Fruit fly (Drosophila melanogaster) whole organism, embryonic: Measurements from ENCODE around the gene Vps39.
A peak's percentile ranks its signal among the peaks of the same experiment; 100 is the strongest.

Experiments
- Atf3 ChIP-seq: fragments of 200-800 bp; sonication (Bioruptor generic); optimal IDR thresholded peaks from 3 replicates; lab custom pipeline; 2016; ENCODE audit warnings: missing biosample characterization, missing genetic modification characterization
- CG10209 ChIP-seq: fragments of 200-800 bp; sonication (Bioruptor generic); optimal IDR thresholded peaks from 3 replicates; lab custom pipeline; 2017; ENCODE audit warnings: missing biosample characterization, mild to moderate bottlenecking, missing genetic modification characterization, missing genetic modification reagents
- CG10274 ChIP-seq: fragments of 200-800 bp; sonication (Bioruptor generic); optimal IDR thresholded peaks from 3 replicates; lab custom pipeline; 2017; ENCODE audit warnings: missing biosample characterization, mild to moderate bottlenecking, missing genetic modification characterization
- CG11093 ChIP-seq: fragments of 200-800 bp; sonication (Bioruptor generic); IDR thresholded peaks from 3 replicates; pipeline ENCODE4 v1.3.6; 2022; ENCODE audit warnings: missing biosample characterization, missing genetic modification characterization
- CG11723 ChIP-seq: fragments of 200-800 bp; sonication (Bioruptor generic); optimal IDR thresholded peaks from 2 replicates; lab custom pipeline; 2017; ENCODE audit warnings: missing biosample characterization, mild to moderate bottlenecking, missing genetic modification characterization
- CG12155 ChIP-seq: fragments of 200-800 bp; sonication (Bioruptor generic); optimal IDR thresholded peaks from 3 replicates; lab custom pipeline; 2016; ENCODE audit warnings: missing biosample characterization, missing genetic modification characterization
- CG12236 ChIP-seq: fragments of 200-800 bp; sonication (Bioruptor generic); optimal IDR thresholded peaks from 2 replicates; lab custom pipeline; 2016; ENCODE audit warnings: missing biosample characterization, missing genetic modification characterization
- CG16779 ChIP-seq: fragments of 200-800 bp; sonication (Bioruptor generic); IDR thresholded peaks from 2 replicates; pipeline ENCODE4 v1.3.6; 2022; ENCODE audit warnings: missing biosample characterization, missing genetic modification characterization
- CG17359 ChIP-seq: fragments of 200-800 bp; sonication (Bioruptor generic); optimal IDR thresholded peaks from 3 replicates; lab custom pipeline; 2018; ENCODE audit warnings: missing biosample characterization, mild to moderate bottlenecking, missing genetic modification characterization, moderate library complexity
- CG17829 ChIP-seq: fragments of 200-800 bp; optimal IDR thresholded peaks from 2 replicates; lab custom pipeline; 2019; ENCODE audit warnings: missing biosample characterization, mild to moderate bottlenecking, missing genetic modification characterization, moderate library complexity
- CG30403 ChIP-seq: fragments of 200-800 bp; sonication (Bioruptor generic); optimal IDR thresholded peaks from 3 replicates; lab custom pipeline; 2016; ENCODE audit warnings: missing biosample characterization, missing genetic modification characterization
- CG3163 ChIP-seq: fragments of 200-800 bp; sonication (Bioruptor generic); optimal IDR thresholded peaks from 3 replicates; lab custom pipeline; 2016; ENCODE audit warnings: missing biosample characterization, missing genetic modification characterization
- CG3847 ChIP-seq: fragments of 200-800 bp; sonication (Bioruptor generic); IDR thresholded peaks from 2 replicates; pipeline ENCODE4 v1.3.6; 2022; ENCODE audit warnings: missing biosample characterization, missing genetic modification characterization
- CG43689 ChIP-seq: fragments of 200-800 bp; sonication (Bioruptor generic); IDR thresholded peaks from 2 replicates; pipeline ENCODE4 v1.3.6; 2022; ENCODE audit warnings: missing biosample characterization, missing genetic modification characterization
- CG6689 ChIP-seq: fragments of 200-800 bp; sonication (Bioruptor generic); IDR thresholded peaks from 2 replicates; pipeline ENCODE4 v1.3.6; 2022; ENCODE audit warnings: missing biosample characterization, missing genetic modification characterization
- CG7963 ChIP-seq: fragments of 200-800 bp; sonication (Bioruptor generic); IDR thresholded peaks from 3 replicates; pipeline ENCODE4 v1.3.6; 2022; ENCODE audit warnings: missing biosample characterization, missing genetic modification characterization; ENCODE audit not compliant: partially characterized antibody
- CG9437 ChIP-seq: fragments of 200-800 bp; sonication (Bioruptor generic); optimal IDR thresholded peaks from 2 replicates; lab custom pipeline; 2018; ENCODE audit warnings: missing biosample characterization, mild to moderate bottlenecking, missing genetic modification characterization
- E2f1 ChIP-seq: fragments of 200-800 bp; sonication (Bioruptor generic); IDR thresholded peaks from 2 replicates; pipeline ENCODE4 v1.3.6; 2022; ENCODE audit warnings: missing biosample characterization, missing genetic modification characterization
- Ets97D ChIP-seq: fragments of 200-800 bp; sonication (Bioruptor generic); optimal IDR thresholded peaks from 3 replicates; lab custom pipeline; 2016; ENCODE audit warnings: missing biosample characterization, missing genetic modification characterization
- H15 ChIP-seq: fragments of 200-800 bp; sonication (Bioruptor generic); IDR thresholded peaks from 3 replicates; pipeline ENCODE4 v1.3.6; 2022; ENCODE audit warnings: missing biosample characterization, missing genetic modification characterization
- Hr3 ChIP-seq: fragments of 200-800 bp; sonication (Bioruptor generic); optimal IDR thresholded peaks from 3 replicates; lab custom pipeline; 2016; ENCODE audit warnings: missing biosample characterization, missing genetic modification characterization
- Hr39 ChIP-seq: fragments of >200 bp; optimal IDR thresholded peaks from 2 replicates; lab custom pipeline; 2017
- Hsf ChIP-seq: fragments of 200-800 bp; sonication (Bioruptor generic); optimal IDR thresholded peaks from 3 replicates; lab custom pipeline; 2016; ENCODE audit warnings: missing biosample characterization, missing genetic modification characterization
- NfI ChIP-seq: fragments of 200-800 bp; sonication (Bioruptor generic); optimal IDR thresholded peaks from 3 replicates; lab custom pipeline; 2018; ENCODE audit warnings: missing biosample characterization, mild to moderate bottlenecking, missing genetic modification characterization, moderate library complexity
- Pdp1 ChIP-seq, 2 experiments: fragments of 200-800 bp; sonication (Bioruptor generic); optimal IDR thresholded peaks; 3 replicates each; lab custom pipeline; 2016; ENCODE audit warnings: missing biosample characterization in 2 of 2, missing genetic modification characterization in 2 of 2, mild to moderate bottlenecking in 1 of 2, moderate library complexity in 1 of 2
- Rfx ChIP-seq: fragments of 200-800 bp; sonication (Bioruptor generic); IDR thresholded peaks from 2 replicates; pipeline ENCODE4 v1.3.6; 2022; ENCODE audit warnings: missing biosample characterization, missing genetic modification characterization
- amos ChIP-seq: fragments of 200-800 bp; sonication (Bioruptor generic); IDR thresholded peaks from 2 replicates; pipeline ENCODE4 v1.3.6; 2022; ENCODE audit warnings: missing biosample characterization, missing genetic modification characterization; ENCODE audit not compliant: partially characterized antibody
- da ChIP-seq: fragments of 200-800 bp; sonication (Bioruptor generic); optimal IDR thresholded peaks from 2 replicates; lab custom pipeline; 2016; ENCODE audit warnings: missing biosample characterization, missing genetic modification characterization
- eyg ChIP-seq: fragments of 200-800 bp; sonication (Bioruptor generic); optimal IDR thresholded peaks from 3 replicates; lab custom pipeline; 2016; ENCODE audit warnings: missing biosample characterization, missing genetic modification characterization
- fd3F ChIP-seq: fragments of 200-800 bp; sonication (Bioruptor generic); optimal IDR thresholded peaks from 2 replicates; lab custom pipeline; 2018; ENCODE audit warnings: missing biosample characterization, mild to moderate bottlenecking, missing genetic modification characterization, moderate library complexity
- grau ChIP-seq: fragments of 200-800 bp; optimal IDR thresholded peaks from 3 replicates; lab custom pipeline; 2019; ENCODE audit warnings: missing biosample characterization, mild to moderate bottlenecking, missing genetic modification characterization, moderate library complexity
- ham ChIP-seq: fragments of 200-800 bp; sonication (Bioruptor generic); IDR thresholded peaks from 2 replicates; pipeline ENCODE4 v1.3.6; 2022; ENCODE audit warnings: missing biosample characterization, missing genetic modification characterization
- hbn ChIP-seq: fragments of 200-800 bp; sonication (Bioruptor generic); IDR thresholded peaks from 2 replicates; pipeline ENCODE4 v1.3.6; 2022; ENCODE audit warnings: missing biosample characterization, missing genetic modification characterization; ENCODE audit not compliant: partially characterized antibody
- jing ChIP-seq: fragments of 200-800 bp; sonication (Bioruptor generic); optimal IDR thresholded peaks from 2 replicates; lab custom pipeline; 2018; ENCODE audit warnings: missing biosample characterization, mild to moderate bottlenecking, missing genetic modification characterization
- jumu ChIP-seq: fragments of 200-800 bp; sonication (Bioruptor generic); optimal IDR thresholded peaks from 3 replicates; lab custom pipeline; 2016; ENCODE audit warnings: missing biosample characterization, missing genetic modification characterization
- kah ChIP-seq: fragments of 200-800 bp; sonication (Bioruptor generic); optimal IDR thresholded peaks from 2 replicates; lab custom pipeline; 2018; ENCODE audit warnings: missing biosample characterization, mild to moderate bottlenecking, missing genetic modification characterization
- lab ChIP-seq: fragments of 200-800 bp; sonication (Bioruptor generic); optimal IDR thresholded peaks from 3 replicates; lab custom pipeline; 2017; ENCODE audit warnings: missing biosample characterization, missing genetic modification characterization, mild to moderate bottlenecking, moderate library complexity, missing genetic modification reagents
- lmd ChIP-seq: fragments of 200-800 bp; sonication (Bioruptor generic); IDR thresholded peaks from 2 replicates; pipeline ENCODE4 v1.3.6; 2022; ENCODE audit warnings: missing biosample characterization, missing genetic modification characterization
- lov ChIP-seq, 2 experiments: fragments of 200-800 bp in 1 of 2; fragments of >200 bp in 1 of 2; sonication (Bioruptor generic) in 1 of 2; IDR thresholded peaks in 1 of 2; optimal IDR thresholded peaks in 1 of 2; 2 replicates in 1 of 2; 3 replicates in 1 of 2; pipeline versions ENCODE4 v1.3.6 to Lab custom; 2017 to 2022; ENCODE audit warnings: missing biosample characterization in 1 of 2, missing genetic modification characterization in 1 of 2
- mam ChIP-seq: fragments of 200-800 bp; sonication (Bioruptor generic); optimal IDR thresholded peaks from 3 replicates; lab custom pipeline; 2016; ENCODE audit warnings: missing biosample characterization, missing genetic modification characterization
- onecut ChIP-seq: fragments of 200-800 bp; sonication (Bioruptor generic); IDR thresholded peaks from 2 replicates; pipeline ENCODE4 v1.3.6; 2022; ENCODE audit warnings: missing biosample characterization, missing genetic modification characterization
- phol ChIP-seq: fragments of 200-800 bp; sonication (Bioruptor generic); optimal IDR thresholded peaks from 3 replicates; lab custom pipeline; 2018; ENCODE audit warnings: missing biosample characterization, mild to moderate bottlenecking, missing genetic modification characterization, moderate library complexity
- pita ChIP-seq: fragments of 200-800 bp; sonication (Bioruptor generic); optimal IDR thresholded peaks from 2 replicates; lab custom pipeline; 2017; ENCODE audit warnings: missing biosample characterization, mild to moderate bottlenecking, missing genetic modification characterization
- psq ChIP-seq: fragments of 200-800 bp; sonication (Bioruptor generic); optimal IDR thresholded peaks from 2 replicates; lab custom pipeline; 2017; ENCODE audit warnings: missing biosample characterization, missing genetic modification characterization
- pum ChIP-seq: fragments of 200-800 bp; sonication (Bioruptor generic); optimal IDR thresholded peaks from 2 replicates; lab custom pipeline; 2016; ENCODE audit warnings: missing biosample characterization, missing genetic modification characterization
- shn ChIP-seq: fragments of 200-800 bp; sonication (Bioruptor generic); optimal IDR thresholded peaks from 3 replicates; lab custom pipeline; 2016; ENCODE audit warnings: missing biosample characterization, missing genetic modification characterization
- sug ChIP-seq: fragments of 200-800 bp; optimal IDR thresholded peaks from 2 replicates; lab custom pipeline; 2019; ENCODE audit warnings: missing biosample characterization, mild to moderate bottlenecking, missing genetic modification characterization, moderate library complexity
- vfl ChIP-seq: fragments of 200-800 bp; sonication (Bioruptor generic); optimal IDR thresholded peaks from 2 replicates; lab custom pipeline; 2016; ENCODE audit warnings: missing biosample characterization, missing genetic modification characterization
- wdn ChIP-seq: fragments of 200-800 bp; sonication (Bioruptor generic); IDR thresholded peaks from 2 replicates; pipeline ENCODE4 v1.3.6; 2022; ENCODE audit warnings: missing biosample characterization, missing genetic modification characterization
- zfh1 ChIP-seq: fragments of 200-800 bp; sonication (Bioruptor generic); IDR thresholded peaks from 3 replicates; pipeline ENCODE4 v1.3.6; 2022; ENCODE audit warnings: missing biosample characterization, missing genetic modification characterization
- zfh2 ChIP-seq: fragments of 200-800 bp; sonication (Bioruptor generic); optimal IDR thresholded peaks from 2 replicates; lab custom pipeline; 2016; ENCODE audit warnings: missing biosample characterization, missing genetic modification characterization

The Vps39 gene

dm6 chr3R:18223434-18223833 is 50.8 kb downstream of the Vps39 start, which contains the start of the genes mTerf5 and Non3 (continued):
- TF ChIP-seq CG10274 (no peak), vfl (GFP tag; lab: Kevin White, UChicago) (peak; percentile 8), Hr39 (no peak), pita (GFP tag; lab: Kevin White, UChicago) (no peak), zfh2 (GFP tag; lab: Kevin White, UChicago) (peak; percentile 45), lov (optimal IDR thresholded peaks at IDR 0.05; lab: Kevin White, UChicago) (no peak), lov (GFP tag; IDR thresholded peaks at IDR 0.05; lab: Robert Waterston, UW) (no peak), grau (tag; lab: Kevin White, UChicago) (peak; percentile 66), CG3163 (GFP tag; lab: Kevin White, UChicago) (no peak), CG12236 (GFP tag; lab: Kevin White, UChicago) (no peak), psq (GFP tag; lab: Kevin White, UChicago) (peak; percentile 41), CG16779 (GFP tag; lab: Robert Waterston, UW) (no peak), zfh1 (GFP tag; lab: Robert Waterston, UW) (peak; percentile 58; the same call in 1 of the 3 replicates), CG43689 (GFP tag; lab: Robert Waterston, UW) (0 out of 2 replicates have a peak, but pooled peaks have one; percentile 12), lab (GFP tag; lab: Kevin White, UChicago) (peak; percentile 64), CG3847 (GFP tag; lab: Robert Waterston, UW) (peak; percentile 54), fd3F (peak; percentile 23), CG17829 (tag; lab: Kevin White, UChicago) (peak; percentile 76), Hsf (GFP tag; lab: Kevin White, UChicago) (peak; percentile 17), CG10209 (peak; percentile 44), wdn (GFP tag; lab: Robert Waterston, UW) (no peak), CG12155 (GFP tag; lab: Kevin White, UChicago) (peak; percentile 55), shn (GFP tag; lab: Kevin White, UChicago) (peak; percentile 18), sug (peak; percentile 62), Ets97D (GFP tag; lab: Kevin White, UChicago) (peak; percentile 43), da (GFP tag; lab: Kevin White, UChicago) (no peak), CG11093 (GFP tag; lab: Robert Waterston, UW) (no peak), CG7963 (GFP tag; lab: Robert Waterston, UW) (peak; percentile 76; the same call in 2 of the 3 replicates), ham (no peak), lmd (GFP tag; lab: Robert Waterston, UW) (peak; percentile 37; the same call in 1 of the 2 replicates), amos (peak; percentile 84), jing (GFP tag; lab: Kevin White, UChicago) (no peak), CG30403 (peak; percentile 61), Pdp1 (GFP tag; optimal IDR thresholded peaks at IDR 0.05; lab: Kevin White, UChicago) (peak in 1 of 2 experiments; percentile 30), jumu (GFP tag; lab: Kevin White, UChicago) (peak; percentile 23), eyg (GFP tag; lab: Kevin White, UChicago) (no peak), pum (GFP tag; lab: Kevin White, UChicago) (peak; percentile 10), kah (GFP tag; lab: Kevin White, UChicago) (peak; percentile 71), onecut (GFP tag; lab: Robert Waterston, UW) (no peak), Rfx (peak; percentile 59), Atf3 (no peak), E2f1 (GFP tag; lab: Robert Waterston, UW) (peak; percentile 11; the same call in 1 of the 2 replicates), H15 (GFP tag; lab: Robert Waterston, UW) (peak; percentile 15; the same call in 1 of the 3 replicates), NfI (peak; percentile 69), mam (peak; percentile 45), CG6689 (GFP tag; lab: Robert Waterston, UW) (peak; percentile 57), Hr3 (GFP tag; lab: Kevin White, UChicago) (peak; percentile 73), CG17359 (tag; lab: Kevin White, UChicago) (peak; percentile 38), CG9437 (GFP tag; lab: Kevin White, UChicago) (peak; percentile 86), CG11723 (GFP tag; lab: Kevin White, UChicago) (peak; percentile 21), phol (tag; lab: Kevin White, UChicago) (peak; percentile 68), hbn (GFP tag; lab: Robert Waterston, UW) (peak; percentile 83)
